Worm (Caenorhabditis elegans) whole organism, L4/young adult: ENCODE measurements around the gene sul-1.

Source experiments
- dao-5 ChIP-seq: sonication (generic microtip); optimal IDR thresholded peaks from 2 replicates; lab custom pipeline; 2016; ENCODE audit warnings: missing genotype, missing genetic modification characterization, moderate library complexity, missing compliant biosample characterization
- him-1 ChIP-seq: sonication (generic microtip); optimal IDR thresholded peaks from 2 replicates; lab custom pipeline; 2016; ENCODE audit warnings: missing genotype, missing genetic modification reagents, missing genetic modification characterization, missing compliant biosample characterization

- no peak for TF ChIP-seq him-1 (tag; lab: Kevin White, UChicago)
- TF ChIP-seq dao-5: no peak
Measured at ce11 chrX:3310702-3311101, 40.0 kb upstream of the sul-1 start.
